Worm (Caenorhabditis elegans) whole organism, young adult: ENCODE data around the gene F14F3.5.

Experiments
- B0035.1 ChIP-seq: sonication (generic microtip); optimal IDR thresholded peaks from 2 replicates; lab custom pipeline; 2016; ENCODE audit warnings: missing genetic modification characterization, mild to moderate bottlenecking, missing compliant biosample characterization, missing genotype, missing genetic modification reagents
- F22D6.2 ChIP-seq: sonication (generic microtip); optimal IDR thresholded peaks from 2 replicates; lab custom pipeline; 2016; ENCODE audit warnings: mild to moderate bottlenecking, missing genetic modification characterization, missing compliant biosample characterization
- F52B5.7 ChIP-seq: sonication (generic microtip); optimal IDR thresholded peaks from 2 replicates; lab custom pipeline; 2016; ENCODE audit warnings: mild to moderate bottlenecking, missing genetic modification characterization, missing compliant biosample characterization
- T07F8.4 ChIP-seq: sonication (generic microtip); optimal IDR thresholded peaks from 2 replicates; lab custom pipeline; 2016; ENCODE audit warnings: mild to moderate bottlenecking, missing genetic modification characterization, moderate library complexity, missing compliant biosample characterization
- Y67H2A.10 ChIP-seq: fragments of 200-800 bp; sonication (Bioruptor generic); conservative IDR thresholded peaks from 2 replicates; pipeline ENCODE4 v1.3.6; 2022; ENCODE audit warnings: missing genetic modification reagents, missing genetic modification characterization, missing compliant biosample characterization
- attf-5 ChIP-seq: fragments of 200-800 bp; sonication (Bioruptor generic); optimal IDR thresholded peaks from 2 replicates; lab custom pipeline; 2018; ENCODE audit warnings: mild to moderate bottlenecking, missing genetic modification characterization, missing compliant biosample characterization
- bed-2 ChIP-seq: fragments of 200-800 bp; sonication (Bioruptor generic); IDR thresholded peaks from 2 replicates; pipeline ENCODE4 v1.3.6; 2022; ENCODE audit warnings: missing genetic modification reagents, missing genetic modification characterization, missing compliant biosample characterization
- cebp-1 ChIP-seq, 2 experiments: fragments of 200-800 bp in 1 of 2; sonication (Bioruptor generic) in 1 of 2; sonication (generic microtip) in 1 of 2; IDR thresholded peaks in 1 of 2; optimal IDR thresholded peaks in 1 of 2; 2 replicates each; pipeline versions ENCODE4 v1.3.6 to Lab custom; 2017 to 2022; ENCODE audit warnings: missing compliant biosample characterization in 2 of 2, missing genetic modification characterization in 2 of 2, mild to moderate bottlenecking in 1 of 2, missing genetic modification reagents in 1 of 2, moderate library complexity in 1 of 2
- ceh-100 ChIP-seq: fragments of 200-800 bp; sonication (Bioruptor generic); IDR thresholded peaks from 2 replicates; pipeline ENCODE4 v1.3.6; 2022; ENCODE audit warnings: missing genetic modification reagents, missing genetic modification characterization, missing compliant biosample characterization
- dox-1 ChIP-seq: fragments of 200-800 bp; sonication (Bioruptor generic); IDR thresholded peaks from 2 replicates; pipeline ENCODE4 v1.3.6; 2022; ENCODE audit warnings: missing genetic modification reagents, missing genetic modification characterization, missing compliant biosample characterization
- dpl-1 ChIP-seq: fragments of 150-350 bp; optimal IDR thresholded peaks from 2 replicates; lab custom pipeline; 2014; ENCODE audit warnings: missing biosample characterization, missing genetic modification reagents, missing genetic modification characterization
- egl-18 ChIP-seq: fragments of 200-800 bp; sonication (Bioruptor generic); IDR thresholded peaks from 2 replicates; pipeline ENCODE4 v1.3.6; 2022; ENCODE audit warnings: missing genetic modification reagents, missing genetic modification characterization, missing compliant biosample characterization
- egl-44 ChIP-seq: fragments of 200-800 bp; sonication (Bioruptor generic); IDR thresholded peaks from 2 replicates; pipeline ENCODE4 v1.3.6; 2022; ENCODE audit warnings: missing genetic modification reagents, missing genetic modification characterization, missing compliant biosample characterization
- hlh-26 ChIP-seq: fragments of 200-800 bp; sonication (Bioruptor generic); conservative IDR thresholded peaks from 2 replicates; pipeline ENCODE4 v1.3.6; 2022; ENCODE audit warnings: missing genetic modification reagents, missing genetic modification characterization, missing compliant biosample characterization
- lsy-27 ChIP-seq: sonication (generic microtip); optimal IDR thresholded peaks from 2 replicates; lab custom pipeline; 2017; ENCODE audit warnings: missing genetic modification characterization, mild to moderate bottlenecking, missing compliant biosample characterization, antibody characterized with exemption, missing genotype, borderline replicate concordance; ENCODE audit not compliant: insufficient read depth
- madf-8 ChIP-seq: fragments of 200-800 bp; sonication (Bioruptor generic); conservative IDR thresholded peaks from 2 replicates; pipeline ENCODE4 v1.3.6; 2022; ENCODE audit warnings: missing genetic modification reagents, missing genetic modification characterization, missing compliant biosample characterization
- mxl-1 ChIP-seq: sonication (generic microtip); optimal IDR thresholded peaks from 2 replicates; lab custom pipeline; 2016; ENCODE audit warnings: missing genetic modification characterization, missing compliant biosample characterization
- nfya-1 ChIP-seq: sonication (generic microtip); optimal IDR thresholded peaks from 2 replicates; lab custom pipeline; 2017; ENCODE audit warnings: antibody characterized with exemption, missing compliant biosample characterization, missing genetic modification characterization, borderline replicate concordance; ENCODE audit not compliant: insufficient read depth
- nhr-27 ChIP-seq: fragments of 200-800 bp; sonication (Bioruptor generic); optimal IDR thresholded peaks from 2 replicates; lab custom pipeline; 2018; ENCODE audit warnings: mild to moderate bottlenecking, missing genetic modification characterization, moderate library complexity, missing compliant biosample characterization
- nhr-90 ChIP-seq: sonication (generic microtip); optimal IDR thresholded peaks from 2 replicates; lab custom pipeline; 2016; ENCODE audit warnings: missing genotype, mild to moderate bottlenecking, missing genetic modification characterization, missing compliant biosample characterization
- pbrm-1 ChIP-seq: fragments of 200-800 bp; sonication (Bioruptor generic); IDR thresholded peaks from 2 replicates; pipeline ENCODE4 v1.3.6; 2022; ENCODE audit warnings: missing genetic modification reagents, missing genetic modification characterization, missing compliant biosample characterization
- pha-4 ChIP-seq: fragments of 150-350 bp; sonication (generic microtip); optimal IDR thresholded peaks from 2 replicates; lab custom pipeline; 2014; ENCODE audit warnings: missing biosample characterization, missing genetic modification reagents, missing genetic modification characterization
- repo-1 ChIP-seq: sonication (generic microtip); optimal IDR thresholded peaks from 2 replicates; lab custom pipeline; 2017; ENCODE audit warnings: mild to moderate bottlenecking, missing genetic modification characterization, missing compliant biosample characterization
- rpc-1 ChIP-seq, 2 experiments: fragments of 150-350 bp in 1 of 2; sonication (generic microtip) in 1 of 2; optimal IDR thresholded peaks; 2 replicates each; lab custom pipeline; 2014 to 2018; ENCODE audit warnings: missing biosample characterization in 1 of 2, missing genetic modification characterization in 1 of 2, missing genetic modification reagents in 1 of 2, missing genotype in 1 of 2
- sdz-38 ChIP-seq: sonication (generic microtip); optimal IDR thresholded peaks from 2 replicates; lab custom pipeline; 2016; ENCODE audit warnings: missing genotype, missing genetic modification characterization, missing compliant biosample characterization
- sea-2 ChIP-seq: fragments of 200-800 bp; sonication (Bioruptor generic); IDR thresholded peaks from 2 replicates; pipeline ENCODE4 v1.3.6; 2022; ENCODE audit warnings: missing genetic modification characterization, missing compliant biosample characterization
- snpc-3.4 ChIP-seq: sonication (generic microtip); optimal IDR thresholded peaks from 2 replicates; lab custom pipeline; 2017; ENCODE audit warnings: missing genetic modification characterization, mild to moderate bottlenecking, missing compliant biosample characterization, antibody characterized with exemption, moderate library complexity, missing genotype, missing genetic modification reagents
- tlf-1 ChIP-seq: fragments of 200-800 bp; sonication (Bioruptor generic); optimal IDR thresholded peaks from 2 replicates; lab custom pipeline; 2018; ENCODE audit warnings: mild to moderate bottlenecking, missing genetic modification characterization, missing compliant biosample characterization
- unc-62 ChIP-seq: fragments of 150-350 bp; optimal IDR thresholded peaks from 2 replicates; lab custom pipeline; 2014; ENCODE audit warnings: missing biosample characterization, missing genetic modification reagents, missing genetic modification characterization

The F14F3.5 gene

DNA sequence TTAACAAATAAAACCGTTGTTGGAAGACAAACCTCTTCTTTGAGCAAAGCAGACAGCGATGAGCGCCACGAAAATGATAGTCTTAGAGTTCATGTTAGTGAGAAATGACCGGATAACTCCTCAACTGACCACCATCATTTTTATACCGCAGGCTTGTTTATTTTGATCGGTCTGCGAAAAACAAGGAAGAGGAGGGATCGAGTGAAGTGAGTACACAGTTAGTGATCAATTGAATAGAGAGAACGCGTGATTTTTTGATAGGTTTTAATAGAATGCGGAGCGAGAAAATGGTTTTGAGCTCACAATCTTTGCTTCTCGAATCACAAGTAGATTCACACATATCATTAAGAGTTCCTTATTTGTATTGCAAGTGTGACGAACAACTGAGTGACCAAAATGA is 7.7 kb downstream of the F14F3.5 start, which contains the start of gene F14F3.4:
Gene F14F3.4 (minus strand): TSS at position 101 of the 400 bp plus-strand sequence.
- TF ChIP-seq dox-1 (GFP tag; lab: Robert Waterston, UW) (no peak), F52B5.7 (no peak), bed-2 (GFP tag; lab: Robert Waterston, UW) (no peak), B0035.1 (tag; lab: Kevin White, UChicago) (no peak), repo-1 (tag; lab: Kevin White, UChicago) (no peak)
- TF ChIP-seq, all 124 proteins: peak for 0

- TF ChIP-seq unc-62 (GFP tag; lab: Kevin White, UChicago) (peak; percentile 82), hlh-26 (no peak)
These were observed 8.8 kb downstream of the F14F3.5 start for ce11 chrX:10520185-10520584.

ce11 chrX:10516549-10516948 is 12.5 kb downstream of the F14F3.5 start:
- TF ChIP-seq madf-8 (GFP tag; lab: Robert Waterston, UW) (0 out of 2 replicates have a peak, but pooled peaks have one; percentile 10), rpc-1 (optimal IDR thresholded peaks at IDR 0.05; lab: Kevin White, UChicago) (no peak), rpc-1 (tag; optimal IDR thresholded peaks at IDR 0.05; lab: Kevin White, UChicago) (no peak), tlf-1 (GFP tag; lab: Kevin White, UChicago) (no peak), snpc-3.4 (tag; lab: Kevin White, UChicago) (no peak), sdz-38 (tag; lab: Kevin White, UChicago) (no peak), dox-1 (GFP tag; lab: Robert Waterston, UW) (no peak), attf-5 (no peak), pha-4 (tag; lab: Kevin White, UChicago) (no peak), bed-2 (GFP tag; lab: Robert Waterston, UW) (no peak)

- TF ChIP-seq nfya-1 (tag; lab: Kevin White, UChicago) = no peak
- TF ChIP-seq lsy-27 = no peak
- TF ChIP-seq sea-2 (GFP tag; lab: Robert Waterston, UW) = no peak
- TF ChIP-seq pbrm-1 (GFP tag; lab: Robert Waterston, UW) = no peak
These were observed 14.2 kb downstream of the F14F3.5 start for ce11 chrX:10514834-10515233.

DNA sequence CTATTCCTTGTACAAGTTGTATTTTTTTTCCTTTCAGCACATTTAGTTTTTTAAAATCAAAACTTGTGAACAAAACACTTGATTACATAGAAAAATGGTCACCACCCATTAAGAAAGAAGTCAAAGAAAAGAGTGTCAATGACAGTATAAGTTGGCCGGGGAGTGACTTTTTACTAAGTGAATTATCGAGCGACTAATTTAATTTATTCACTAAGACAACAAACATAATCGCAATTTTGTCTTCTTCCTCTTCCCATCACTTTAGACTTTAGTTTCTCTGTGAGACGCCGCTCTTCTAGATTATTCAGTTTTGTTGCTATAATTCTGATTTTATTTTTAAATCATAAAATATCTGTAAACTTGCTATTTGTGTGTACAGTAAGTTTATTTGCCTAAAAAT is 15.0 kb downstream of the F14F3.5 start:
- TF ChIP-seq nhr-27 (tag; lab: Kevin White, UChicago) = no peak
- no peak for TF ChIP-seq mxl-1 (tag; lab: Kevin White, UChicago)
- TF ChIP-seq egl-44 (GFP tag; lab: Robert Waterston, UW) = no peak

ce11 chrX:10507971-10508370 is 21.1 kb downstream of the F14F3.5 start:
- TF ChIP-seq T07F8.4 (tag; lab: Kevin White, UChicago) (no peak), ceh-100 (GFP tag; lab: Robert Waterston, UW) (no peak), Y67H2A.10 (GFP tag; lab: Robert Waterston, UW) (no peak), cebp-1 (GFP tag; IDR thresholded peaks at IDR 0.05; lab: Robert Waterston, UW) (no peak), cebp-1 (tag; optimal IDR thresholded peaks at IDR 0.05; lab: Kevin White, UChicago) (no peak), F22D6.2 (no peak), dpl-1 (GFP tag; lab: Kevin White, UChicago) (no peak), nhr-90 (tag; lab: Kevin White, UChicago) (no peak), egl-18 (no peak)
